Worm (Caenorhabditis elegans): ENCODE data around the gene sra-33.
A peak's percentile ranks its signal among the peaks of the same experiment; 100 is the strongest.

The sra-33 gene

DNA sequence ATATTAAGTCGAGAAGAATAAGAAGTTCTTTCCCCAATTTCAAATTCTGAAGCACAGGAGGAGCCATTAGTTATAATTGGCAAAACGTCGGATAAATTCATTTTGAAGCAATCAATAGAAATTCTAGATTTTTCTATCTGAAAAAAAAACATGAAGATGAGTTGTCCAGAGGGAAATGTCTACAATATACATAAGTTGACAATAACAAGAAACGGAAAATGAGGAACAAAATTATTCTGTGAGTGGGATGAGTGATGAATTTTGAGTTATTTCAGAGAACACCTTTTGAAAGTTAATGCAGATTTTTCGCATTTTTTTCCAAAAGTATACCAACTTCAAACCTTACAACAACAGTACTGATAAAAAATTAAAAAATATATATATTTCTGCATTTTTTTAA, 3.6 kb upstream of the sra-33 start, which contains the start of gene sra-36:
Gene sra-36, minus strand, starts transcription at position 101 of the 400 bp plus-strand sequence.
- TF ChIP-seq flt-1 (GFP tag; IDR thresholded peaks at IDR 0.05) = no peak
- TF ChIP-seq ceh-13 (GFP tag; optimal IDR thresholded peaks at IDR 0.05) = no peak
- no peak for TF ChIP-seq B0310.2 (tag; optimal IDR thresholded peaks at IDR 0.05)
- no peak for TF ChIP-seq tra-4 (tag; optimal IDR thresholded peaks at IDR 0.05)
- TF ChIP-seq tbx-37 (GFP tag; conservative IDR thresholded peaks at IDR 0.05) = no peak
- TF ChIP-seq ets-7 (tag; optimal IDR thresholded peaks at IDR 0.05) = no peak
- no peak for TF ChIP-seq scrt-1 (GFP tag; IDR thresholded peaks at IDR 0.05)
- no peak for TF ChIP-seq tbx-11 (GFP tag; IDR thresholded peaks at IDR 0.05)

- TF ChIP-seq ets-7 (tag; optimal IDR thresholded peaks at IDR 0.05) = no peak
- no peak for TF ChIP-seq tbx-11 (GFP tag; IDR thresholded peaks at IDR 0.05)
- no peak for TF ChIP-seq pes-1 (GFP tag; IDR thresholded peaks at IDR 0.05)
- TF ChIP-seq aly-1 (tag; optimal IDR thresholded peaks at IDR 0.05) = no peak
- no peak for TF ChIP-seq ceh-36 (tag; optimal IDR thresholded peaks at IDR 0.05)
- TF ChIP-seq scrt-1 (GFP tag; IDR thresholded peaks at IDR 0.05) = no peak
- TF ChIP-seq sea-1 (GFP tag; conservative IDR thresholded peaks at IDR 0.05) = no peak
- no peak for TF ChIP-seq tbx-37 (GFP tag; conservative IDR thresholded peaks at IDR 0.05)
Measured at ce11 chrII:4531880-4532279, 5.2 kb downstream of the sra-33 start, which contains the start of gene sra-32. TSS of gene sra-32 (minus strand) at chrII:4531980.

DNA sequence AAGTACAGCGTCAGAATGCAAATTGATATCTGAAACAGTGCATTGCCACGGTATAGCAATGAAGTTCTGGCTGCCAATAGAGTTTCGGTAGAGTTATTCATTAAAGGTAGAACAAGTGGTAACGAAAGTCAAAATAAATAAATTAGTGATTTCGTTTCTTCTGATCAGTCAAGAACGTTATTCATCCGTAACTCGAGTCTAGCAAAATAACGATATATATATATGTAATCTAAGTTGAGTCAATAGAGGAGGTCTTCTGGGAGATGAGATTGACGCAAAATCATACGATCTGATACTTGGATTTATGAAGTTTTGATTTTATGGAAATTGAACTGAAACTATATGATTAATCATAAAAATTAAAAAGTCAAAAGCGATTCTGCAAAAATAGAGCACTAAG, 9.2 kb downstream of the sra-33 start, which contains the start of gene sra-35:
Gene sra-35, minus strand, starts transcription at position 101 of the 400 bp plus-strand sequence.
- TF ChIP-seq tra-4 (tag; optimal IDR thresholded peaks at IDR 0.05) = no peak
- no peak for TF ChIP-seq scrt-1 (GFP tag; IDR thresholded peaks at IDR 0.05)
- TF ChIP-seq F13C5.2 (tag; optimal IDR thresholded peaks at IDR 0.05) = no peak
- TF ChIP-seq ceh-13 (GFP tag; optimal IDR thresholded peaks at IDR 0.05) = no peak
- no peak for TF ChIP-seq pes-1 (GFP tag; IDR thresholded peaks at IDR 0.05)
- no peak for TF ChIP-seq hmbx-1 (tag; optimal IDR thresholded peaks at IDR 0.05)
- no peak for TF ChIP-seq hnd-1 (tag; optimal IDR thresholded peaks at IDR 0.05)
- no peak for TF ChIP-seq B0310.2 (tag; optimal IDR thresholded peaks at IDR 0.05)
- no peak for TF ChIP-seq aly-1 (tag; optimal IDR thresholded peaks at IDR 0.05)
- no peak for TF ChIP-seq ets-7 (tag; optimal IDR thresholded peaks at IDR 0.05)
- TF ChIP-seq sea-1 (GFP tag; conservative IDR thresholded peaks at IDR 0.05) = no peak
- no peak for TF ChIP-seq tbx-37 (GFP tag; conservative IDR thresholded peaks at IDR 0.05)
- no peak for TF ChIP-seq flt-1 (GFP tag; IDR thresholded peaks at IDR 0.05)
- no peak for TF ChIP-seq ama-1 (optimal IDR thresholded peaks at IDR 0.05)
- no peak for TF ChIP-seq hmg-4 (GFP tag; optimal IDR thresholded peaks at IDR 0.05)
- TF ChIP-seq ceh-36 (tag; optimal IDR thresholded peaks at IDR 0.05) = no peak
- no peak for TF ChIP-seq tbx-11 (GFP tag; IDR thresholded peaks at IDR 0.05)

DNA sequence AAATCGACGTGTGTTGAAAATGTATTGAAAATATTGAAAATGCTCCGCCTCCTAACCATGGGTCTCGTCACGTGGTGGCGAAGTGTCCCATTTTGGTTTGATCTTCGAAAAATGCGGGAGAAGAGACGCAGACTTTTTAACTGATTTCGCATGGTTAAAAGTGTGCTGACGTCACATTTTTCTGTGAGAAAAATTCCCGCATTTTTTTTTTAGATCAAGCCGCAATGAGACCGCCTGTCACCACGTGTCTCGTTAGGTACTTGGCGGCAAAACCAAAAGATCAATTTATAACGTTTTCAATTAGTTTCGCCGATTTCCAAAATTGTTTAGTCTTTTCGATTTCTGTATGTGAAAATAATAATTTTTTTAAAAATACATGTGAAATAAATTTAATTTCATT, 11.9 kb downstream of the sra-33 start:
- TF ChIP-seq hnd-1 (tag; optimal IDR thresholded peaks at IDR 0.05) (no peak), ceh-36 (tag; optimal IDR thresholded peaks at IDR 0.05) (no peak), sea-1 (GFP tag; conservative IDR thresholded peaks at IDR 0.05) (no peak), scrt-1 (GFP tag; IDR thresholded peaks at IDR 0.05) (no peak), B0310.2 (tag; optimal IDR thresholded peaks at IDR 0.05) (no peak), F13C5.2 (tag; optimal IDR thresholded peaks at IDR 0.05) (no peak)

DNA sequence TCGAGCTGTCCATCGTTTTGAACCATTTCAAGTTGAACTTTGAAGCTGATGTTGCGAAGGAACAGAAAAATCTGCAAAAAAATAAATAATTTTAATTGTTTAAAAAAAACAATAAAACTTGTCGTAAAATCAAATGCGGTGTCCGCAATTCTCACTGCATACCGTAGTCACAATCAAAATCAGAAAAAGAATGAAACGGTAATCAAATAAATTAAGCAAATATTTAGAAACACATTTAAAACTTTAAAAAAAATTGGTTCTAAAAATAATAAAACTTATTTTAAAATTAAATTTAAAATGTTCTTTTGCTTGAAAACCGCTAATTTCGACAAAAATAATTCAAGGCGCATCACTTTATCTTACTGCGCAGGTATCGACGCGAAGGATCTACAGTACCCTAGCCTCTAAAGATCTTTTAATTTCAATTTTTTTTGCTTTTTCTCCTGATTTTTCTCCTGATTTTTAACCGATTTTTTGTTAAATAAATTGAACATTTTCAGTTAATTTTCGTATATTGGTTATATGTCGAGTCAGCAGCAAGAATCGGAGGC, 13.8 kb downstream of the sra-33 start, which contains the start of the genes B0304.4 and B0304.2:
Gene B0304.4, minus strand, starts transcription at position 101 of the 551 bp plus-strand sequence.
Gene B0304.2, plus strand, starts transcription at position 501 of the 551 bp plus-strand sequence.
- TF ChIP-seq ets-7 (tag; optimal IDR thresholded peaks at IDR 0.05) = no peak
- no peak for TF ChIP-seq hmbx-1 (tag; optimal IDR thresholded peaks at IDR 0.05)
- TF ChIP-seq flt-1 (GFP tag; IDR thresholded peaks at IDR 0.05) = no peak

- TF ChIP-seq ceh-36 (tag; optimal IDR thresholded peaks at IDR 0.05) (no peak), ceh-13 (GFP tag; optimal IDR thresholded peaks at IDR 0.05) (no peak), ets-7 (tag; optimal IDR thresholded peaks at IDR 0.05) (no peak), F13C5.2 (tag; optimal IDR thresholded peaks at IDR 0.05) (no peak), sea-1 (GFP tag; conservative IDR thresholded peaks at IDR 0.05) (no peak), tbx-37 (GFP tag; conservative IDR thresholded peaks at IDR 0.05) (no peak)
Measured at ce11 chrII:4519976-4520594, 17.0 kb downstream of the sra-33 start.

- TF ChIP-seq ets-7 (tag; optimal IDR thresholded peaks at IDR 0.05) (no peak), flt-1 (GFP tag; IDR thresholded peaks at IDR 0.05) (peak; percentile 33; the same call in 1 of the 2 replicates), hmg-4 (GFP tag; optimal IDR thresholded peaks at IDR 0.05) (no peak)
Measured at ce11 chrII:4518300-4518907, 18.6 kb downstream of the sra-33 start, which contains the start of gene hlh-1. TSS of gene hlh-1 (plus strand) at chrII:4518574.

DNA sequence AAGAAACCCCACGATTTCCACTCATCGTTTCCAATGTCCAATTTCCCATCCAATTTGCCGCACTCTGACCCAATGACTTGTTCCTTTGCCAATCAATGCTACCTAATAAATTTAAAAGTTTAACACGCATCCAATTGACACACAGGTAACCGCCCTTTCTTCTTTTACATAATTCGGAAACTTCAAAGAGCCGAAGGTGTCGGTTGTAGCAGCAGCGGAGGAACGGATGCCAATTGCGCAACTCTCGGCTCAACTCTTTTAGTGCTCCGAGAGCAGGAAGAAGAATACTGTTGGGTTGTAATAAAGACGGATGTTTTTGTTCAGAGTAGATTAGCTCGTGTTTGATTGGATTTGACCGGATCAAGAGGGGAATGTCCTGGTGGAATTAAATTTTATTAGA, 19.8 kb downstream of the sra-33 start:
- no peak for TF ChIP-seq pes-1 (GFP tag; IDR thresholded peaks at IDR 0.05)
- TF ChIP-seq hmg-4 (GFP tag; optimal IDR thresholded peaks at IDR 0.05) = peak; percentile 40
- TF ChIP-seq tbx-37 (GFP tag; conservative IDR thresholded peaks at IDR 0.05) = no peak
- no peak for TF ChIP-seq flt-1 (GFP tag; IDR thresholded peaks at IDR 0.05)
- TF ChIP-seq ets-7 (tag; optimal IDR thresholded peaks at IDR 0.05) = no peak
- no peak for TF ChIP-seq aly-1 (tag; optimal IDR thresholded peaks at IDR 0.05)
- TF ChIP-seq ceh-13 (GFP tag; optimal IDR thresholded peaks at IDR 0.05) = no peak
